Worm (Caenorhabditis elegans): ENCODE results near the gene R05G6.3.

DNA sequence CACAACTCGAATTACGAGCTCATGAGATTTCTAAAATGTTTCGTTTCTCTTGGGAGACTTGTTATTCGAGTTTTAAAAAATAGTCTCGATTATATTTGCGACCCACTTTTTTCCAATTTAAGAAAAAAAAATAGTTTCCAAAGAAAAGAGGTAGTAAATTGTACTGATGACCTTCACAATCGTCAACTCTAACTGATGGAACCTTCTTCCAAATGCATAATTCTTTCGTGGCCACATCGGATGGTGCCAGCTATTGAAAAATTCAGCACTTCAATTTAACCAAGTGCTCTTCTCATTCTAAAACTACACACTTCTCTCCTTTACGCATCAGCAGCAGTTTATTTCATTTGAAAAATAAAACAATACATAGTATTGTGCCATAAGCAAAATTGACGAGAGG lies 27.3 kb downstream of the R05G6.3 start:
- TF ChIP-seq elt-3 (tag; optimal IDR thresholded peaks at IDR 0.05), result no peak
- TF ChIP-seq ceh-83 (GFP tag; optimal IDR thresholded peaks at IDR 0.05), result no peak
- TF ChIP-seq mep-1 (tag; optimal IDR thresholded peaks at IDR 0.05), result no peak
- no peak for TF ChIP-seq lsy-2 (tag; optimal IDR thresholded peaks at IDR 0.05)
